Fruit fly (Drosophila melanogaster): ENCODE results near the gene ath.

ath gene

DNA sequence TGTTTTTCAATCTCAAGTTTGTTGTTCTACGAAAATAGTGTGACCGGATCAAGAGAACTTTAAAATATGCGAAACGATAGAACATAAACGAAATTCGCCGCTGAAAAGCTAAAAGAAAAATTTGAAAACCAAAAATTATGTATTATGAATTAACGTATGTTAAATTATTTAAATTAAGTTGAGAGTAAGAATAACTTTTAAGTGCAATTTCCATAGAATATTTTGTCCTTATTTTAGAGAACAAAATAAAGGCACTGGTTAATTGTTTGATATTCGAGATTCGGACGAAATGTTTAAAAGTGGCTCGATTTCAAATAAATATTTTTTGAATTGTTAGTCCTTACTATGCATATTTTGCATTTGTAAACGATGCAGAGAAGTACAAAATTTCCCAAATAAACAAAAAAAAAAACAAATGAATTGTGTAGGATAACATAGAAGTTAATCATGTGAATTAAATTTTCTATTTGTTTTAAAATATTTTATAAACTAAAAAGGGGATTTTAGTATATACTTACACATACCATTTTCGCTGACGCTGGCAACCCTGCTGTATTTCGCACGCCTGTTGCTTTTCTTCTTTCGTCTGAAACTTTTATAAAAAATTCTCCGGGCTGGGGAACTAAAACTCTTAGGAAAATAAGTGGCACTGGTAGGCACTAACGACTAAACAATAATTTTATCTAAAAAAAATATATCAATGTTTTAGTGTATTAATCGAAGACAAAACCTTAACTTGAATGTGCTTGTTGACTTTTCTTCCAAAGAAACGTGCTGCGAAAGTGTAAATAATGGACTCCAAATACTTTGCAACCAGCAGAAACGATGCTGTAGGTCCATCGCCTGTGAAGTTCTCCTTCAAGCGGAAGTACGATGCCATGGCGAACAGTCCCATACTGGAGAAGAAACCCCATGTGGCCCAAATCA is at the start of gene ath, which contains the start of gene CG5727:
ath (plus strand) TSS at position 513 of the 927 bp plus-strand sequence.
CG5727 (minus strand) TSS at position 51 of the 927 bp plus-strand sequence.
- TF ChIP-seq tai (GFP tag; optimal IDR thresholded peaks at IDR 0.05) (no peak), psq (GFP tag; optimal IDR thresholded peaks at IDR 0.05) (peak; percentile 44), ey (GFP tag; optimal IDR thresholded peaks at IDR 0.05) (no peak), Hnf4 (GFP tag; optimal IDR thresholded peaks at IDR 0.05) (peak; percentile 1), woc (GFP tag; optimal IDR thresholded peaks at IDR 0.05) (peak; percentile 50), HLH106 (tag; optimal IDR thresholded peaks at IDR 0.05) (no peak), Myc (optimal IDR thresholded peaks at IDR 0.05) (no peak), Rel (GFP tag; optimal IDR thresholded peaks at IDR 0.05) (no peak), Rel (tag; optimal IDR thresholded peaks at IDR 0.05) (peak; percentile 33), brk (GFP tag; optimal IDR thresholded peaks at IDR 0.05) (peak; percentile 1)

DNA sequence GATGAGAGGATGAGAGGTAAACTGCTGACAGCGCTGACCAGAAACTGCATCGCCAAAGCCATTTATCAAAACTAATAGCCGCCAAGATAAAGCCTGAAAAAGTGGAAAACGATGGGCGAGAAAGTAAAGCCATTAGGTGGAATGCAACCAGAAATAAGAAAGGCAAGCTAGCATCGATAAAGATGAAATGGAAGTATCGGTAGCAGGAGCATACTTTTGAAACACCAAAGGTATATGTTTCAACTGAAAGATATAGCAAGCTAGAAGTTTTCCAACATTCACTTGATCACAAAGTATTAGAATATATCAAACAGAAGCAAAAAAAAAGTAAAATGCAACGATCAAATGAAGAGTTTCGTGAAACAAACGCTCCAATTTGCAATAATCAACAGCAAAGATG is 38.5 kb upstream of the ath start, which contains the start of gene CG13137:
CG13137 (plus strand) TSS at position 301 of the 400 bp plus-strand sequence.
- TF ChIP-seq OdsH (GFP tag; optimal IDR thresholded peaks at IDR 0.05) (no peak), N (GFP tag; optimal IDR thresholded peaks at IDR 0.05) (no peak), brk (GFP tag; optimal IDR thresholded peaks at IDR 0.05) (no peak), Hnf4 (GFP tag; optimal IDR thresholded peaks at IDR 0.05) (no peak), psq (GFP tag; optimal IDR thresholded peaks at IDR 0.05) (no peak), Dif (GFP tag; optimal IDR thresholded peaks at IDR 0.05; ENCODE audit: partially characterized antibody) (no peak), ey (GFP tag; optimal IDR thresholded peaks at IDR 0.05) (no peak), tai (GFP tag; optimal IDR thresholded peaks at IDR 0.05) (no peak), br (GFP tag; optimal IDR thresholded peaks at IDR 0.05) (no peak), Myc (optimal IDR thresholded peaks at IDR 0.05) (no peak), jim (GFP tag; optimal IDR thresholded peaks at IDR 0.05) (no peak), CrebA (GFP tag; optimal IDR thresholded peaks at IDR 0.05; ENCODE audit: borderline replicate concordance) (no peak), pan (optimal IDR thresholded peaks at IDR 0.05) (no peak), Hr83 (GFP tag; optimal IDR thresholded peaks at IDR 0.05; ENCODE audit: poor library complexity, severe bottlenecking) (no peak), sage (GFP tag; optimal IDR thresholded peaks at IDR 0.05) (no peak), Abd-B (GFP tag; optimal IDR thresholded peaks at IDR 0.05) (no peak), rgr (GFP tag; optimal IDR thresholded peaks at IDR 0.05) (no peak), Vsx2 (GFP tag; optimal IDR thresholded peaks at IDR 0.05; ENCODE audit: partially characterized antibody) (no peak), Hr78 (GFP tag; optimal IDR thresholded peaks at IDR 0.05) (no peak), Jra (GFP tag; optimal IDR thresholded peaks at IDR 0.05) (no peak)

DNA sequence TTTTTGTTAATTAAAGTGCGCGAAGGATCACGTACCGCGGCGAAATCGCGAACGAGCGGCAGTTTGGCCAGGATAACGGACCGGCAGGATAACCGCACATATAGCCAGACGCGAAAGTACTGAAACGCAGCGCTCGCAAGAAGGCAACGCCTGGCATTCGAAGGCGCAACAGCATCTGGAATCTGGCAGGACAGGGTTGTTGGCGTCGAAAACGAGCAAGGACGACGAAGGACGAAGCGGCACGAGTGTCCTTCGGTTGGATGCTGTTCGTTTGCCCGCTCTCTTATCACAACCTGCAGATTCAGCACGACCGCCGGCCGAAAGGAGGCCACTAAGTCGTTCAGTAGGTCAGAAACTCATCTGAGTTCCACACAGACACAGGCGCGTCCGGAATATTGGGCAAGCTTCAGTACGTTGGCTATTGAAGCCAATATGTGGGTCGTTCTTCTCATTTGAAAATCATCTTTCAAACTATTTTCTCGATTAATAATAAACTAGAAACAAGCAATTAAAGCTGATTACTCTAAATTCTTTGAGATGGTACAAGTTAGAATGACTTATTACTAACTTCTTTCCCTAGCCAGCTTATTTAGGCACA is 30.7 kb upstream of the ath start, which contains the start of gene CG44153:
CG44153 (minus strand) TSS at position 75 of the 598 bp plus-strand sequence.
- TF ChIP-seq pan (optimal IDR thresholded peaks at IDR 0.05) (no peak), rgr (GFP tag; optimal IDR thresholded peaks at IDR 0.05) (no peak), GATAd (GFP tag; optimal IDR thresholded peaks at IDR 0.05) (no peak), ey (GFP tag; optimal IDR thresholded peaks at IDR 0.05) (no peak), sage (GFP tag; optimal IDR thresholded peaks at IDR 0.05) (no peak), usp (GFP tag; optimal IDR thresholded peaks at IDR 0.05) (no peak), Mio (GFP tag; optimal IDR thresholded peaks at IDR 0.05) (no peak), Hnf4 (GFP tag; optimal IDR thresholded peaks at IDR 0.05) (no peak), lola (GFP tag; optimal IDR thresholded peaks at IDR 0.05) (no peak), OdsH (GFP tag; optimal IDR thresholded peaks at IDR 0.05) (no peak), Dif (GFP tag; optimal IDR thresholded peaks at IDR 0.05; ENCODE audit: partially characterized antibody) (no peak), fru (GFP tag; optimal IDR thresholded peaks at IDR 0.05) (no peak), HLH106 (tag; optimal IDR thresholded peaks at IDR 0.05) (no peak), foxo (GFP tag; optimal IDR thresholded peaks at IDR 0.05) (no peak), Hr83 (GFP tag; optimal IDR thresholded peaks at IDR 0.05; ENCODE audit: poor library complexity, severe bottlenecking) (no peak)

DNA sequence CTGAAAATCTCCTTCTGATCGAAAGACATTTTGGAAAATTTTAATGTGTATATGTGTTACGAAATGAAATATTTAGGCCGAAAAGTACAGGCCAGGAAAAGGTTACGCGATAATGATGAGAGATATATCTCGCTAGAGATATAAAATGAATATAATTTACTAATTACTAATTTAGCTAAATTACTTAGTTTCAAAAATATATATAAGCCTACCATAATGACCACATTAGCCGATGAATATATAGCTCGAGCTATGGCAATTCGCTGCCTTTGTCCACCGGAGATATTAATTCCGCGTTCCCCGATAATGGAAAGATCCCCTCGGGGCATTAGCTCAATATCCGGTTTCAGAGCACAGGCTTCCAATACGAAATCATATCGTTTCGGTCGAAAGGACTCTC is 19.5 kb upstream of the ath start, which contains the start of gene Fum4:
Fum4 (minus strand) TSS at position 101 of the 400 bp plus-strand sequence.
- no peak for TF ChIP-seq psq (GFP tag; optimal IDR thresholded peaks at IDR 0.05)
- TF ChIP-seq Hnf4 (GFP tag; optimal IDR thresholded peaks at IDR 0.05), result no peak
- TF ChIP-seq rgr (GFP tag; optimal IDR thresholded peaks at IDR 0.05), result no peak
- no peak for TF ChIP-seq foxo (GFP tag; optimal IDR thresholded peaks at IDR 0.05)
- no peak for TF ChIP-seq h (GFP tag; optimal IDR thresholded peaks at IDR 0.05)
- no peak for TF ChIP-seq Jra (GFP tag; optimal IDR thresholded peaks at IDR 0.05)
- TF ChIP-seq usp (GFP tag; optimal IDR thresholded peaks at IDR 0.05), result no peak

Data from whole organism, wandering third instar larva.